Worm (Caenorhabditis elegans) whole organism, young adult: ENCODE results near the gene Y97E10AR.8.
A peak's percentile ranks its signal among the peaks of the same experiment; 100 is the strongest.

Experiments used
- D2030.7 ChIP-seq: fragments of 200-800 bp; sonication (Bioruptor generic); IDR thresholded peaks from 2 replicates; pipeline ENCODE4 v1.3.6; 2022; ENCODE audit warnings: missing genetic modification reagents, missing genetic modification characterization, missing compliant biosample characterization
- F23B12.7 ChIP-seq: sonication (generic microtip); optimal IDR thresholded peaks from 2 replicates; lab custom pipeline; 2017; ENCODE audit warnings: missing genetic modification characterization, mild to moderate bottlenecking, missing compliant biosample characterization, antibody characterized with exemption, moderate library complexity; ENCODE audit not compliant: insufficient read depth
- F37B4.10 ChIP-seq: fragments of 200-800 bp; sonication (Bioruptor generic); IDR thresholded peaks from 2 replicates; pipeline ENCODE4 v1.3.6; 2022; ENCODE audit warnings: missing genetic modification characterization, missing compliant biosample characterization
- F39B2.1 ChIP-seq: fragments of 200-800 bp; sonication (Bioruptor generic); IDR thresholded peaks from 2 replicates; pipeline ENCODE4 v1.3.6; 2022; ENCODE audit warnings: missing genetic modification reagents, missing genetic modification characterization, missing compliant biosample characterization
- F52B5.7 ChIP-seq: sonication (generic microtip); optimal IDR thresholded peaks from 2 replicates; lab custom pipeline; 2016; ENCODE audit warnings: mild to moderate bottlenecking, missing genetic modification characterization, missing compliant biosample characterization
- F57A8.1 ChIP-seq: fragments of 200-800 bp; sonication (Bioruptor generic); optimal IDR thresholded peaks from 2 replicates; lab custom pipeline; 2018; ENCODE audit warnings: mild to moderate bottlenecking, missing genetic modification characterization, moderate library complexity, missing compliant biosample characterization
- Y53F4B.3 ChIP-seq: fragments of 200-800 bp; sonication (Bioruptor generic); IDR thresholded peaks from 2 replicates; pipeline ENCODE4 v1.3.6; 2022; ENCODE audit warnings: missing genetic modification reagents, missing genetic modification characterization, missing compliant biosample characterization
- Y53G8AR.9 ChIP-seq: fragments of 200-800 bp; sonication (Bioruptor generic); conservative IDR thresholded peaks from 2 replicates; pipeline ENCODE4 v1.3.6; 2022; ENCODE audit warnings: missing genetic modification reagents, missing genetic modification characterization, missing compliant biosample characterization
- ZK185.1 ChIP-seq: sonication (generic microtip); optimal IDR thresholded peaks from 2 replicates; lab custom pipeline; 2016; ENCODE audit warnings: mild to moderate bottlenecking, missing genetic modification characterization, missing compliant biosample characterization; ENCODE audit not compliant: poor library complexity, severe bottlenecking
- akir-1 ChIP-seq: fragments of 200-800 bp; sonication (Bioruptor generic); optimal IDR thresholded peaks from 2 replicates; lab custom pipeline; 2018; ENCODE audit warnings: mild to moderate bottlenecking, missing genetic modification characterization, moderate library complexity, missing compliant biosample characterization
- attf-6 ChIP-seq: fragments of 200-800 bp; sonication (Bioruptor generic); IDR thresholded peaks from 2 replicates; pipeline ENCODE4 v1.3.6; 2022; ENCODE audit warnings: missing genetic modification reagents, missing genetic modification characterization, missing compliant biosample characterization
- bed-1 ChIP-seq: fragments of 200-800 bp; sonication (Bioruptor generic); IDR thresholded peaks from 2 replicates; pipeline ENCODE4 v1.3.6; 2022; ENCODE audit warnings: missing genetic modification reagents, missing genetic modification characterization, missing compliant biosample characterization
- ccch-3 ChIP-seq: fragments of 200-800 bp; sonication (Bioruptor generic); optimal IDR thresholded peaks from 2 replicates; lab custom pipeline; 2018; ENCODE audit warnings: mild to moderate bottlenecking, missing genetic modification characterization, missing compliant biosample characterization
- cebp-1 ChIP-seq, 2 experiments: fragments of 200-800 bp in 1 of 2; sonication (Bioruptor generic) in 1 of 2; sonication (generic microtip) in 1 of 2; IDR thresholded peaks in 1 of 2; optimal IDR thresholded peaks in 1 of 2; 2 replicates each; pipeline versions ENCODE4 v1.3.6 to Lab custom; 2017 to 2022; ENCODE audit warnings: missing compliant biosample characterization in 2 of 2, missing genetic modification characterization in 2 of 2, mild to moderate bottlenecking in 1 of 2, missing genetic modification reagents in 1 of 2, moderate library complexity in 1 of 2
- cebp-2 ChIP-seq: fragments of 200-800 bp; sonication (Bioruptor generic); IDR thresholded peaks from 2 replicates; pipeline ENCODE4 v1.3.6; 2022; ENCODE audit warnings: missing genetic modification characterization, missing compliant biosample characterization
- ceh-100 ChIP-seq: fragments of 200-800 bp; sonication (Bioruptor generic); IDR thresholded peaks from 2 replicates; pipeline ENCODE4 v1.3.6; 2022; ENCODE audit warnings: missing genetic modification reagents, missing genetic modification characterization, missing compliant biosample characterization
- ceh-40 ChIP-seq: fragments of 200-800 bp; sonication (Bioruptor generic); IDR thresholded peaks from 2 replicates; pipeline ENCODE4 v1.3.6; 2022; ENCODE audit warnings: missing genetic modification characterization, missing compliant biosample characterization
- ceh-79 ChIP-seq: sonication (generic microtip); optimal IDR thresholded peaks from 2 replicates; lab custom pipeline; 2017; ENCODE audit warnings: mild to moderate bottlenecking, missing genetic modification characterization, missing compliant biosample characterization
- die-1 ChIP-seq: sonication (generic microtip); optimal IDR thresholded peaks from 2 replicates; lab custom pipeline; 2016; ENCODE audit warnings: missing genotype, mild to moderate bottlenecking, missing genetic modification characterization, missing compliant biosample characterization
- efl-1 ChIP-seq: fragments of 150-350 bp; optimal IDR thresholded peaks from 2 replicates; lab custom pipeline; 2014; ENCODE audit warnings: missing biosample characterization, missing genetic modification reagents, missing genetic modification characterization
- egrh-3 ChIP-seq: fragments of 200-800 bp; sonication (Bioruptor generic); IDR thresholded peaks from 2 replicates; pipeline ENCODE4 v1.3.6; 2022; ENCODE audit warnings: missing genetic modification reagents, missing genetic modification characterization, missing compliant biosample characterization
- fkh-3 ChIP-seq: sonication (generic microtip); optimal IDR thresholded peaks from 2 replicates; lab custom pipeline; 2016; ENCODE audit warnings: mild to moderate bottlenecking, missing genetic modification characterization, missing compliant biosample characterization
- him-1 ChIP-seq: sonication (generic microtip); optimal IDR thresholded peaks from 2 replicates; lab custom pipeline; 2016; ENCODE audit warnings: missing genotype, missing genetic modification reagents, missing genetic modification characterization, missing compliant biosample characterization
- hlh-12 ChIP-seq: sonication (generic microtip); optimal IDR thresholded peaks from 2 replicates; lab custom pipeline; 2016; ENCODE audit warnings: missing genetic modification characterization, missing compliant biosample characterization
- hlh-26 ChIP-seq: fragments of 200-800 bp; sonication (Bioruptor generic); conservative IDR thresholded peaks from 2 replicates; pipeline ENCODE4 v1.3.6; 2022; ENCODE audit warnings: missing genetic modification reagents, missing genetic modification characterization, missing compliant biosample characterization
- hmg-1.2 ChIP-seq: fragments of 200-800 bp; sonication (Bioruptor generic); IDR thresholded peaks from 2 replicates; pipeline ENCODE4 v1.3.6; 2022; ENCODE audit warnings: missing genetic modification reagents, missing genetic modification characterization, missing compliant biosample characterization
- hmg-20 ChIP-seq: fragments of 200-800 bp; sonication (Bioruptor generic); IDR thresholded peaks from 2 replicates; pipeline ENCODE4 v1.3.6; 2022; ENCODE audit warnings: missing genetic modification reagents, missing genetic modification characterization, missing compliant biosample characterization
- let-607 ChIP-seq, 2 experiments: fragments of 200-800 bp in 1 of 2; sonication (Bioruptor generic) in 1 of 2; sonication (generic microtip) in 1 of 2; optimal IDR thresholded peaks; 2 replicates each; lab custom pipeline; 2016 to 2018; ENCODE audit warnings: mild to moderate bottlenecking in 2 of 2, missing compliant biosample characterization in 2 of 2, missing genetic modification characterization in 2 of 2, moderate library complexity in 2 of 2, missing genotype in 1 of 2
- lin-40 ChIP-seq: sonication (generic microtip); optimal IDR thresholded peaks from 2 replicates; lab custom pipeline; 2016; ENCODE audit warnings: missing genetic modification characterization, mild to moderate bottlenecking, missing compliant biosample characterization, missing genotype, missing genetic modification reagents
- mel-28 ChIP-seq: sonication (generic microtip); optimal IDR thresholded peaks from 2 replicates; lab custom pipeline; 2016; ENCODE audit warnings: borderline replicate concordance, mild to moderate bottlenecking, missing genetic modification characterization, missing compliant biosample characterization
- mes-4 ChIP-seq: sonication (generic microtip); optimal IDR thresholded peaks from 2 replicates; lab custom pipeline; 2016; ENCODE audit warnings: missing genotype, missing genetic modification characterization, missing compliant biosample characterization
- nfyb-1 ChIP-seq: fragments of 200-800 bp; sonication (Bioruptor generic); IDR thresholded peaks from 2 replicates; pipeline ENCODE4 v1.3.6; 2022; ENCODE audit warnings: missing genetic modification reagents, missing genetic modification characterization, missing compliant biosample characterization
- nhr-179 ChIP-seq: sonication (generic microtip); optimal IDR thresholded peaks from 2 replicates; lab custom pipeline; 2016; ENCODE audit warnings: mild to moderate bottlenecking, missing genetic modification characterization, missing compliant biosample characterization
- nhr-27 ChIP-seq: fragments of 200-800 bp; sonication (Bioruptor generic); optimal IDR thresholded peaks from 2 replicates; lab custom pipeline; 2018; ENCODE audit warnings: mild to moderate bottlenecking, missing genetic modification characterization, moderate library complexity, missing compliant biosample characterization
- nhr-80 ChIP-seq: sonication (generic microtip); optimal IDR thresholded peaks from 2 replicates; lab custom pipeline; 2016; ENCODE audit warnings: missing genetic modification characterization, missing compliant biosample characterization
- repo-1 ChIP-seq: sonication (generic microtip); optimal IDR thresholded peaks from 2 replicates; lab custom pipeline; 2017; ENCODE audit warnings: mild to moderate bottlenecking, missing genetic modification characterization, missing compliant biosample characterization
- snpc-1.3 ChIP-seq: sonication (generic microtip); optimal IDR thresholded peaks from 2 replicates; lab custom pipeline; 2017; ENCODE audit warnings: missing genetic modification characterization, mild to moderate bottlenecking, missing compliant biosample characterization, antibody characterized with exemption, moderate library complexity, missing genotype, missing genetic modification reagents; ENCODE audit not compliant: insufficient read depth
- somi-1 ChIP-seq: fragments of 200-800 bp; sonication (Bioruptor generic); optimal IDR thresholded peaks from 2 replicates; lab custom pipeline; 2018; ENCODE audit warnings: mild to moderate bottlenecking, missing genetic modification characterization, missing compliant biosample characterization
- zfh-2 ChIP-seq: fragments of 200-800 bp; sonication (Bioruptor generic); conservative IDR thresholded peaks from 2 replicates; pipeline ENCODE4 v1.3.6; 2022; ENCODE audit warnings: missing genetic modification reagents, missing genetic modification characterization, missing compliant biosample characterization
- zim-3 ChIP-seq: sonication (generic microtip); optimal IDR thresholded peaks from 2 replicates; lab custom pipeline; 2017; ENCODE audit warnings: mild to moderate bottlenecking, missing genetic modification characterization, moderate library complexity, missing compliant biosample characterization
- ztf-18 ChIP-seq: sonication (generic microtip); optimal IDR thresholded peaks from 2 replicates; lab custom pipeline; 2016; ENCODE audit warnings: missing genotype, mild to moderate bottlenecking, missing genetic modification characterization, missing compliant biosample characterization

The Y97E10AR.8 gene

ce11 chrV:7964429-7964828, 40.7 kb upstream of the Y97E10AR.8 start (continued):
- TF ChIP-seq F52B5.7 (tag; lab: Kevin White, UChicago) = no peak
- TF ChIP-seq snpc-1.3 (tag; lab: Kevin White, UChicago) = no peak
- no peak for TF ChIP-seq hlh-26 (GFP tag; lab: Robert Waterston, UW)
- TF ChIP-seq F57A8.1 (GFP tag; lab: Kevin White, UChicago) = no peak

DNA sequence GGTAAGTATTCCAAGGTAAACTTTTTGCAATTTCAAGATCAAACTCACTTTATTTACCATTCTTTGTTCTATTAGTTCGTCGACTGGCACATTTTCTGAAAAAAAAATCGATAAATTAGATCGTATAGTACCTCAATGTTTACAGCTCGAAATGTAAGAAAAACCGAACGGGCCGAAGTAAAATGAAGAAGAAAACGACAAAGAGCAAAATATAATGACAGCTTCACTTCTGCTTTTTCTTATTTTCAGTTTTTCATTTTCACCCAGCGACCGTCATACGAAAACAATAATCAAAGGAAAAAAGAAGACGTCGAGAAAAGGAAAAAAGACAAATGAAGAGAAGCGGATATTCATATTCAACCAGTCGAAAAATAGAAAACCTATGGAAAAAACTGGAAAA, 36.0 kb upstream of the Y97E10AR.8 start, which contains the start of gene che-7:
Gene che-7, minus strand, starts transcription at position 101 of the 400 bp plus-strand sequence.
- TF ChIP-seq lin-40 (tag; lab: Kevin White, UChicago) (no peak), snpc-1.3 (tag; lab: Kevin White, UChicago) (no peak), bed-1 (GFP tag; lab: Robert Waterston, UW) (no peak), ceh-79 (no peak), Y53G8AR.9 (GFP tag; lab: Robert Waterston, UW) (no peak), egrh-3 (GFP tag; lab: Robert Waterston, UW) (no peak), die-1 (tag; lab: Kevin White, UChicago) (no peak), him-1 (tag; lab: Kevin White, UChicago) (no peak), mel-28 (no peak), hmg-20 (GFP tag; lab: Robert Waterston, UW) (no peak), somi-1 (GFP tag; lab: Kevin White, UChicago) (no peak), let-607 (tag; optimal IDR thresholded peaks at IDR 0.05; lab: Kevin White, UChicago) (no peak)

DNA sequence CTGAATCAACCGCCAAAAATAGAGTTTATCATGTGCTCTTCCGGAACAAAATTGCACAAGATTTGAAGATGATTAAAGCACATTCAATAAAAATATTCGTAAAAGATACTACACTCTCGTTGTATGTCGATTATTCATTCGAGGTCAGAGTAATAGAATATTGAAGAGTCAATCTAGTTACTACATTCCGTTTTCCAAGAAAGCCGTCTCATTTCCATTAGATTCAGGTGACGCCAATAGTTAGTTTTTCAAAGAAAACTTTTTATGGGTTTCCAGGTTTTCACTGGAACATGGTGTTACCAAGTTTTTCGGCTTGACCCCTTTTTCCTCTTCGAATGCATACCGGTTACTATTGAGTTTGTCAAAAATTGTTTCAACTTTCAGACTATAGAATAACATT, 34.6 kb upstream of the Y97E10AR.8 start:
- TF ChIP-seq ztf-18 (tag; lab: Kevin White, UChicago) (no peak), F37B4.10 (no peak), cebp-1 (GFP tag; IDR thresholded peaks at IDR 0.05; lab: Robert Waterston, UW) (no peak), cebp-1 (tag; optimal IDR thresholded peaks at IDR 0.05; lab: Kevin White, UChicago) (no peak), ZK185.1 (no peak), akir-1 (GFP tag; lab: Kevin White, UChicago) (no peak), nhr-27 (tag; lab: Kevin White, UChicago) (no peak), ceh-79 (no peak), him-1 (tag; lab: Kevin White, UChicago) (no peak), Y53F4B.3 (GFP tag; lab: Robert Waterston, UW) (no peak), nfyb-1 (GFP tag; lab: Robert Waterston, UW) (no peak), F39B2.1 (GFP tag; lab: Robert Waterston, UW) (no peak), zim-3 (tag; lab: Kevin White, UChicago) (no peak)

DNA sequence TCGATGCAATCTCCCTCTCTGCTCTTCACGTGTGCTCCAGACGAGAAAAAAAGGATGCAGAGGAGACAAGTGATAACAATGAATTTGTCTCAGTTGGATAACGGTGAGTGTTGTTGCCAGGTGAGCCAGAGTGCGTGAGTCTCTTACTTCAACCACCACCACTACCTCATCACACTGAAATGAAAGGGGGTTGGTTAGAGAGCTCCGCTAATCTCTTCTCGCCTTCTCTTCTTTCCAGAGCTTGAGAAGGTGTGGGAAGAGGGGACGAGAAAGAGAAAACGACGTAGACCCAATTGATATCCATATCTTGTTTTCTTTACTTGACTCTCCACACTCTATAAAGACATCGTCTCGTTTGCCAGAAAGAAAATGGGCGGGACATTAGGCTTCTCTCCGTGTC, 33.7 kb upstream of the Y97E10AR.8 start:
- TF ChIP-seq fkh-3 (tag; lab: Kevin White, UChicago) (no peak), F23B12.7 (tag; lab: Kevin White, UChicago) (no peak), cebp-2 (no peak), hmg-1.2 (no peak), F52B5.7 (tag; lab: Kevin White, UChicago) (no peak)
- TF ChIP-seq, all 124 proteins: peak for 0

DNA sequence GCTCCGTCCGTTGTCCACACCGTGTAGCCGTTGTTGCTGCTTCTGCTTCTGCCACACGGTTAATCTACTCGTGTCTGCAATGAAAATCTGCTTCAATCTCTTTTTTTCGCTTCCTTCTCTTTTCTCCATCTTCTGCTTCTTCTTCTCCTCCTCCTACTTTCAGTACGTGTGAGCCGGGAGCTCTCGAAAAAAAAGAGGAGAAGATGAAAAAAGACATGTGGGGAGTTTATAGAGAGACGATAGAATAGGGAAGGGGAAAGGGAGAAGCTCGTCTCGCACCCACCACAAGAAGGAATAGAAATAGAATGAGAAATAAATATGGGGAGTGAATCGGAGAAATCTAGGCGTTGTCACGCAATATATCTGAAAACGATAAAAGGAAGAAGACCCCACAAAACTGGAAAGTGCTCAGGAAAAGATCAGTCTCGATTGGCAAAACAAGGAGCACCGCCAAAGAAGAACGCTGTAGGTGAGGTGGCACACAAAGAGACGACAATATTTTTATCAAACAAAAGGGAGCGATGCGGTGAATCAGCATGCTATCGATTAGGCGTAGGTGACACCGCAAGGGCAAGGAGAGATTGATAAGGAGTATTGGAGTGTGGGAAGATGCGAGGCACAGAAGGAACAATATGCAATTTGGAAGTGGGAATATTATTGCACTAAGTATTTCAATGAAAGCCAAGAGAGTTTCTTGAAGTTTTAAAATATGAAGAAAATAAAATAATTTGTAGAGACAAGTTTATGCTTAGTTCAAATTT, 27.2 kb upstream of the Y97E10AR.8 start, which contains the start of gene let-413:
Gene let-413, minus strand, starts transcription at position 76 of the 761 bp plus-strand sequence.
- no peak for TF ChIP-seq ccch-3
- TF ChIP-seq nhr-179 (tag; lab: Kevin White, UChicago) = no peak
- TF ChIP-seq cebp-2 = no peak
- TF ChIP-seq attf-6 (GFP tag; lab: Robert Waterston, UW) = no peak
- TF ChIP-seq D2030.7 (GFP tag; lab: Robert Waterston, UW) = no peak
- TF ChIP-seq nhr-80 (tag; lab: Kevin White, UChicago) = peak; percentile 70
- TF ChIP-seq repo-1 (tag; lab: Kevin White, UChicago) = no peak
- no peak for TF ChIP-seq ceh-40 (GFP tag; lab: Robert Waterston, UW)
- no peak for TF ChIP-seq mes-4 (tag; lab: Kevin White, UChicago)
- peak; percentile 15 for TF ChIP-seq zfh-2 (GFP tag; lab: Robert Waterston, UW)
- no peak for TF ChIP-seq hlh-12 (tag; lab: Kevin White, UChicago)
- TF ChIP-seq ceh-100 (GFP tag; lab: Robert Waterston, UW) = no peak
- TF ChIP-seq efl-1 (GFP tag; lab: Kevin White, UChicago) = no peak
